Fruit fly (Drosophila melanogaster) whole organism, embryonic: ENCODE results near the gene Abi.

Source experiments
- CG13894 ChIP-seq: fragments of 200-800 bp; sonication (Bioruptor generic); optimal IDR thresholded peaks from 3 replicates; lab custom pipeline; 2018; ENCODE audit warnings: missing biosample characterization, mild to moderate bottlenecking, missing genetic modification characterization, moderate library complexity
- CG14667 ChIP-seq: fragments of 200-800 bp; sonication (Bioruptor generic); IDR thresholded peaks from 2 replicates; pipeline ENCODE4 v1.3.6; 2022; ENCODE audit warnings: missing biosample characterization, missing genetic modification characterization
- CG2199 ChIP-seq: fragments of 200-800 bp; sonication (Bioruptor generic); IDR thresholded peaks from 3 replicates; pipeline ENCODE4 v1.3.6; 2022; ENCODE audit warnings: missing biosample characterization, missing genetic modification characterization
- CG6854 ChIP-seq: fragments of 200-800 bp; sonication (Bioruptor generic); optimal IDR thresholded peaks from 3 replicates; lab custom pipeline; 2017; ENCODE audit warnings: missing biosample characterization, mild to moderate bottlenecking, missing genetic modification characterization
- onecut ChIP-seq: fragments of 200-800 bp; sonication (Bioruptor generic); IDR thresholded peaks from 2 replicates; pipeline ENCODE4 v1.3.6; 2022; ENCODE audit warnings: missing biosample characterization, missing genetic modification characterization

dm6 chr3R:14108158-14108921, 13.9 kb downstream of the Abi start, which contains the start of gene CG12402:
- TF ChIP-seq CG2199 (GFP tag; lab: Robert Waterston, UW) (peak; percentile 84), CG13894 (tag; lab: Kevin White, UChicago) (peak; percentile 63), CG6854 (GFP tag; lab: Kevin White, UChicago) (peak; percentile 68), CG14667 (GFP tag; lab: Robert Waterston, UW) (peak; percentile 63), onecut (GFP tag; lab: Robert Waterston, UW) (peak; percentile 83)
